Fruit fly (Drosophila melanogaster) whole organism, embryonic: ENCODE results near the gene CG1998.

Source experiments
- Bdp1 ChIP-seq: fragments of 200-800 bp; sonication (Bioruptor generic); optimal IDR thresholded peaks from 3 replicates; lab custom pipeline; 2016; ENCODE audit warnings: missing biosample characterization, missing genetic modification characterization
- CG10543 ChIP-seq: fragments of 200-800 bp; sonication (Bioruptor generic); optimal IDR thresholded peaks from 3 replicates; lab custom pipeline; 2017; ENCODE audit warnings: missing biosample characterization, mild to moderate bottlenecking, missing genetic modification characterization, moderate library complexity
- CG10959 ChIP-seq: fragments of 200-800 bp; sonication (Bioruptor generic); IDR thresholded peaks from 2 replicates; pipeline ENCODE4 v1.3.6; 2022; ENCODE audit warnings: missing biosample characterization, missing genetic modification characterization
- CG12391 ChIP-seq: fragments of 200-800 bp; sonication (Bioruptor generic); optimal IDR thresholded peaks from 3 replicates; lab custom pipeline; 2018; ENCODE audit warnings: missing biosample characterization, mild to moderate bottlenecking, missing genetic modification characterization, moderate library complexity
- CG12659 ChIP-seq: fragments of 200-800 bp; sonication (Bioruptor generic); optimal IDR thresholded peaks from 3 replicates; lab custom pipeline; 2017; ENCODE audit warnings: mild to moderate bottlenecking, missing biosample characterization, missing genetic modification reagents, missing genetic modification characterization
- CG12942 ChIP-seq: fragments of 200-800 bp; sonication (Bioruptor generic); optimal IDR thresholded peaks from 3 replicates; lab custom pipeline; 2016; ENCODE audit warnings: missing biosample characterization, missing genetic modification characterization
- CG14667 ChIP-seq: fragments of 200-800 bp; sonication (Bioruptor generic); IDR thresholded peaks from 2 replicates; pipeline ENCODE4 v1.3.6; 2022; ENCODE audit warnings: missing biosample characterization, missing genetic modification characterization
- CG14860 ChIP-seq: fragments of 200-800 bp; sonication (Bioruptor generic); IDR thresholded peaks from 3 replicates; pipeline ENCODE4 v1.3.6; 2022; ENCODE audit warnings: missing biosample characterization, missing genetic modification characterization; ENCODE audit not compliant: partially characterized antibody
- CG17328 ChIP-seq: fragments of 200-800 bp; sonication (Bioruptor generic); IDR thresholded peaks from 2 replicates; pipeline ENCODE4 v1.3.6; 2022; ENCODE audit warnings: missing biosample characterization, missing genetic modification characterization
- CG17612 ChIP-seq: fragments of 200-800 bp; sonication (Bioruptor generic); IDR thresholded peaks from 2 replicates; pipeline ENCODE4 v1.3.6; 2022; ENCODE audit warnings: missing biosample characterization, missing genetic modification characterization
- CG18599 ChIP-seq: fragments of 200-800 bp; sonication (Bioruptor generic); optimal IDR thresholded peaks from 3 replicates; lab custom pipeline; 2017; ENCODE audit warnings: missing biosample characterization, missing genetic modification characterization, mild to moderate bottlenecking, moderate library complexity, missing genetic modification reagents
- CG2116 ChIP-seq: fragments of 200-800 bp; sonication (Bioruptor generic); optimal IDR thresholded peaks from 3 replicates; lab custom pipeline; 2018; ENCODE audit warnings: missing biosample characterization, mild to moderate bottlenecking, missing genetic modification characterization
- CG2875 ChIP-seq: fragments of 200-800 bp; sonication (Bioruptor generic); optimal IDR thresholded peaks from 2 replicates; lab custom pipeline; 2017; ENCODE audit warnings: missing biosample characterization, mild to moderate bottlenecking, missing genetic modification characterization, missing genetic modification reagents
- CG34224 ChIP-seq: fragments of 200-800 bp; sonication (Bioruptor generic); IDR thresholded peaks from 3 replicates; pipeline ENCODE4 v1.3.6; 2022; ENCODE audit warnings: missing biosample characterization, missing genetic modification characterization; ENCODE audit not compliant: partially characterized antibody
- CG34422 ChIP-seq: fragments of 200-800 bp; sonication (Bioruptor generic); IDR thresholded peaks from 3 replicates; pipeline ENCODE4 v1.3.6; 2022; ENCODE audit warnings: missing biosample characterization, missing genetic modification characterization
- CG4404 ChIP-seq: fragments of 200-800 bp; sonication (Bioruptor generic); IDR thresholded peaks from 2 replicates; pipeline ENCODE4 v1.3.6; 2022; ENCODE audit warnings: missing biosample characterization, missing genetic modification characterization
- CG4854 ChIP-seq: fragments of 200-800 bp; sonication (Bioruptor generic); optimal IDR thresholded peaks from 2 replicates; lab custom pipeline; 2016; ENCODE audit warnings: missing biosample characterization, missing genetic modification characterization, inconsistent platforms
- CG7745 ChIP-seq: fragments of 200-800 bp; sonication (Bioruptor generic); optimal IDR thresholded peaks from 2 replicates; lab custom pipeline; 2018; ENCODE audit warnings: missing biosample characterization, mild to moderate bottlenecking, missing genetic modification characterization, moderate library complexity
- CG8089 ChIP-seq: fragments of 200-800 bp; sonication (Bioruptor generic); optimal IDR thresholded peaks from 3 replicates; lab custom pipeline; 2016; ENCODE audit warnings: missing biosample characterization, missing genetic modification characterization
- CHES-1-like ChIP-seq: fragments of 200-800 bp; sonication (Bioruptor generic); optimal IDR thresholded peaks from 2 replicates; lab custom pipeline; 2016; ENCODE audit warnings: missing biosample characterization, missing genetic modification characterization
- Chrac-16 ChIP-seq: fragments of 200-800 bp; sonication (Bioruptor generic); optimal IDR thresholded peaks from 3 replicates; lab custom pipeline; 2016; ENCODE audit warnings: missing biosample characterization, missing genetic modification characterization
- Dbx ChIP-seq: fragments of 200-800 bp; sonication (Bioruptor generic); IDR thresholded peaks from 3 replicates; pipeline ENCODE4 v1.3.6; 2022; ENCODE audit warnings: missing biosample characterization, missing genetic modification characterization
- Dip2 ChIP-seq: fragments of 200-800 bp; sonication (Bioruptor generic); IDR thresholded peaks from 2 replicates; pipeline ENCODE4 v1.3.6; 2022; ENCODE audit warnings: missing biosample characterization, missing genetic modification characterization
- HHEX ChIP-seq: fragments of 200-800 bp; sonication (Bioruptor generic); optimal IDR thresholded peaks from 3 replicates; lab custom pipeline; 2017; ENCODE audit warnings: missing biosample characterization, mild to moderate bottlenecking, missing genetic modification characterization, missing genetic modification reagents
- HmgZ ChIP-seq: fragments of 200-800 bp; sonication (Bioruptor generic); optimal IDR thresholded peaks from 2 replicates; lab custom pipeline; 2018; ENCODE audit warnings: missing biosample characterization, mild to moderate bottlenecking, missing genetic modification characterization
- MESR4 ChIP-seq: fragments of 200-800 bp; sonication (Bioruptor generic); optimal IDR thresholded peaks from 2 replicates; lab custom pipeline; 2018; ENCODE audit warnings: missing biosample characterization, mild to moderate bottlenecking, missing genetic modification characterization, moderate library complexity
- Ptx1 ChIP-seq: fragments of 200-800 bp; sonication (Bioruptor generic); IDR thresholded peaks from 2 replicates; pipeline ENCODE4 v1.3.6; 2022; ENCODE audit warnings: missing biosample characterization, missing genetic modification characterization
- Sox100B ChIP-seq: fragments of 200-800 bp; sonication (Bioruptor generic); optimal IDR thresholded peaks from 3 replicates; lab custom pipeline; 2018; ENCODE audit warnings: missing biosample characterization, mild to moderate bottlenecking, missing genetic modification characterization
- ac ChIP-seq: fragments of 200-800 bp; sonication (Bioruptor generic); optimal IDR thresholded peaks from 3 replicates; lab custom pipeline; 2017; ENCODE audit warnings: missing biosample characterization, mild to moderate bottlenecking, missing genetic modification characterization
- ara ChIP-seq: fragments of 200-800 bp; sonication (Bioruptor generic); IDR thresholded peaks from 2 replicates; pipeline ENCODE4 v1.3.6; 2022; ENCODE audit warnings: missing biosample characterization, missing genetic modification characterization
- cas ChIP-seq: fragments of 200-800 bp; sonication (Bioruptor generic); IDR thresholded peaks from 2 replicates; pipeline ENCODE4 v1.3.6; 2022; ENCODE audit warnings: missing biosample characterization, missing genetic modification characterization
- corto ChIP-seq: fragments of 200-800 bp; sonication (Bioruptor generic); optimal IDR thresholded peaks from 2 replicates; lab custom pipeline; 2016; ENCODE audit warnings: missing biosample characterization, mild to moderate bottlenecking, missing genetic modification characterization, moderate library complexity
- dmrt11E ChIP-seq: fragments of 200-800 bp; sonication (Bioruptor generic); optimal IDR thresholded peaks from 3 replicates; lab custom pipeline; 2018; ENCODE audit warnings: missing biosample characterization, mild to moderate bottlenecking, missing genetic modification characterization, moderate library complexity
- en ChIP-seq: fragments of 200-800 bp; sonication (Bioruptor generic); optimal IDR thresholded peaks from 2 replicates; lab custom pipeline; 2016; ENCODE audit warnings: missing biosample characterization, missing genetic modification characterization
- ham ChIP-seq: fragments of 200-800 bp; sonication (Bioruptor generic); IDR thresholded peaks from 2 replicates; pipeline ENCODE4 v1.3.6; 2022; ENCODE audit warnings: missing biosample characterization, missing genetic modification characterization
- hkb ChIP-seq, 2 experiments: fragments of 200-800 bp in 1 of 2; fragments of >200 bp in 1 of 2; sonication (Bioruptor generic) in 1 of 2; IDR thresholded peaks in 1 of 2; optimal IDR thresholded peaks in 1 of 2; 2 replicates each; pipeline versions ENCODE4 v1.3.6 to Lab custom; 2017 to 2022; ENCODE audit warnings: missing biosample characterization in 1 of 2, missing genetic modification characterization in 1 of 2
- kay ChIP-seq: fragments of 200-800 bp; sonication (Bioruptor generic); optimal IDR thresholded peaks from 2 replicates; lab custom pipeline; 2016; ENCODE audit warnings: missing biosample characterization, missing genetic modification characterization
- knrl ChIP-seq: fragments of 200-800 bp; sonication (Bioruptor generic); IDR thresholded peaks from 3 replicates; pipeline ENCODE4 v1.3.6; 2022; ENCODE audit warnings: missing biosample characterization, missing genetic modification characterization; ENCODE audit not compliant: partially characterized antibody
- nerfin-1 ChIP-seq: fragments of 200-800 bp; sonication (Bioruptor generic); optimal IDR thresholded peaks from 3 replicates; lab custom pipeline; 2019; ENCODE audit warnings: missing biosample characterization, mild to moderate bottlenecking, missing genetic modification characterization, moderate library complexity
- otp ChIP-seq: fragments of 200-800 bp; sonication (Bioruptor generic); IDR thresholded peaks from 3 replicates; pipeline ENCODE4, ENCODE4 v1.3.6; 2022; ENCODE audit warnings: missing biosample characterization, missing genetic modification characterization
- psq ChIP-seq: fragments of 200-800 bp; sonication (Bioruptor generic); optimal IDR thresholded peaks from 2 replicates; lab custom pipeline; 2017; ENCODE audit warnings: missing biosample characterization, missing genetic modification characterization
- sr ChIP-seq: fragments of 200-800 bp; sonication (Bioruptor generic); IDR thresholded peaks from 3 replicates; pipeline ENCODE4 v1.3.6; 2022; ENCODE audit warnings: missing biosample characterization, missing genetic modification characterization
- tna ChIP-seq: fragments of 200-800 bp; sonication (Bioruptor generic); IDR thresholded peaks from 2 replicates; pipeline ENCODE4 v1.3.6; 2022; ENCODE audit warnings: missing biosample characterization, missing genetic modification characterization; ENCODE audit not compliant: partially characterized antibody
- toy ChIP-seq: fragments of 200-800 bp; sonication (Bioruptor generic); IDR thresholded peaks from 2 replicates; pipeline ENCODE4 v1.3.6; 2022; ENCODE audit warnings: missing biosample characterization, missing genetic modification characterization
- vnd ChIP-seq: fragments of 200-800 bp; sonication (Bioruptor generic); IDR thresholded peaks from 3 replicates; pipeline ENCODE4 v1.3.6; 2022; ENCODE audit warnings: missing biosample characterization, missing genetic modification characterization; ENCODE audit not compliant: partially characterized antibody
- wdn ChIP-seq: fragments of 200-800 bp; sonication (Bioruptor generic); IDR thresholded peaks from 2 replicates; pipeline ENCODE4 v1.3.6; 2022; ENCODE audit warnings: missing biosample characterization, missing genetic modification characterization
- wek ChIP-seq: fragments of 200-800 bp; sonication (Bioruptor generic); optimal IDR thresholded peaks from 3 replicates; lab custom pipeline; 2018; ENCODE audit warnings: missing biosample characterization, mild to moderate bottlenecking, missing genetic modification characterization, moderate library complexity
- zen ChIP-seq: fragments of 200-800 bp; sonication (Bioruptor generic); optimal IDR thresholded peaks from 3 replicates; lab custom pipeline; 2018; ENCODE audit warnings: missing biosample characterization, mild to moderate bottlenecking, missing genetic modification characterization, moderate library complexity
- zen2 ChIP-seq: fragments of 200-800 bp; sonication (Bioruptor generic); IDR thresholded peaks from 3 replicates; pipeline ENCODE4 v1.3.6; 2022; ENCODE audit warnings: missing biosample characterization, missing genetic modification characterization; ENCODE audit not compliant: partially characterized antibody

CG1998 gene

dm6 chrX:13387373-13387850 lies 25.5 kb downstream of the CG1998 start, which contains the start of the genes Ype and CG1662 (continued):
- TF ChIP-seq CG12659 (GFP tag; lab: Kevin White, UChicago) (peak; percentile 84), toy (GFP tag; lab: Robert Waterston, UW) (no peak), zen (peak; percentile 76), ara (GFP tag; lab: Robert Waterston, UW) (no peak), dmrt11E (tag; lab: Kevin White, UChicago) (peak; percentile 71), CG17612 (GFP tag; lab: Robert Waterston, UW) (no peak), ham (GFP tag; lab: Robert Waterston, UW) (no peak), en (peak; percentile 8), Chrac-16 (peak; percentile 73), CG17328 (GFP tag; lab: Robert Waterston, UW) (peak; percentile 68), sr (GFP tag; lab: Robert Waterston, UW) (no peak), tna (GFP tag; lab: Robert Waterston, UW) (no peak; the same call in 1 of the 2 replicates), CG34422 (peak; percentile 61; the same call in 2 of the 3 replicates), zen2 (GFP tag; lab: Robert Waterston, UW) (peak; percentile 56; the same call in 1 of the 3 replicates), CG18599 (GFP tag; lab: Kevin White, UChicago) (peak; percentile 78), otp (GFP tag; lab: Robert Waterston, UW) (peak; percentile 42; the same call in 1 of the 3 replicates), hkb (optimal IDR thresholded peaks at IDR 0.05; lab: Kevin White, UChicago) (no peak), hkb (GFP tag; IDR thresholded peaks at IDR 0.05; lab: Robert Waterston, UW) (peak; percentile 59), CG12942 (peak; percentile 61), psq (GFP tag; lab: Kevin White, UChicago) (peak; percentile 35), CG12391 (tag; lab: Kevin White, UChicago) (peak; percentile 87), Bdp1 (GFP tag; lab: Kevin White, UChicago) (peak; percentile 72), CG7745 (tag; lab: Kevin White, UChicago) (no peak), Sox100B (GFP tag; lab: Kevin White, UChicago) (peak; percentile 77), vnd (peak; percentile 74), cas (GFP tag; lab: Robert Waterston, UW) (no peak), wek (no peak), Dbx (GFP tag; lab: Robert Waterston, UW) (peak; percentile 69), knrl (peak; percentile 77), HHEX (peak; percentile 19), CG10543 (GFP tag; lab: Kevin White, UChicago) (peak; percentile 84), CG14667 (0 out of 2 replicates have a peak, but pooled peaks have one; percentile 24), CG2875 (GFP tag; lab: Kevin White, UChicago) (peak; percentile 25), kay (GFP tag; lab: Kevin White, UChicago) (peak; percentile 63), Ptx1 (GFP tag; lab: Robert Waterston, UW) (peak; percentile 78), wdn (GFP tag; lab: Robert Waterston, UW) (peak; percentile 39; the same call in 1 of the 2 replicates), ac (GFP tag; lab: Kevin White, UChicago) (no peak), HmgZ (tag; lab: Kevin White, UChicago) (peak; percentile 49), CHES-1-like (GFP tag; lab: Kevin White, UChicago) (peak; percentile 67), Dip2 (no peak), CG8089 (GFP tag; lab: Kevin White, UChicago) (peak; percentile 53), CG2116 (GFP tag; lab: Kevin White, UChicago) (peak; percentile 86), nerfin-1 (peak; percentile 66), MESR4 (GFP tag; lab: Kevin White, UChicago) (no peak), CG10959 (GFP tag; lab: Robert Waterston, UW) (no peak), corto (GFP tag; lab: Kevin White, UChicago) (peak; percentile 11), CG34224 (GFP tag; lab: Robert Waterston, UW) (no peak), CG4404 (GFP tag; lab: Robert Waterston, UW) (peak; percentile 74), CG14860 (GFP tag; lab: Robert Waterston, UW) (peak; percentile 66; the same call in 2 of the 3 replicates), CG4854 (GFP tag; lab: Kevin White, UChicago) (peak; percentile 48)
